Worm (Caenorhabditis elegans) whole organism, young adult: Measurements from ENCODE around the gene W07G4.2.

Experiments used
- B0019.2 ChIP-seq: fragments of 200-800 bp; sonication (Bioruptor generic); conservative IDR thresholded peaks from 2 replicates; pipeline ENCODE4 v1.3.6; 2022; ENCODE audit warnings: missing genetic modification reagents, missing genetic modification characterization, missing compliant biosample characterization
- C06A6.2 ChIP-seq: fragments of 200-800 bp; sonication (Bioruptor generic); conservative IDR thresholded peaks from 2 replicates; pipeline ENCODE4 v1.3.6; 2022; ENCODE audit warnings: missing genetic modification characterization, missing compliant biosample characterization
- F52B5.7 ChIP-seq: sonication (generic microtip); optimal IDR thresholded peaks from 2 replicates; lab custom pipeline; 2016; ENCODE audit warnings: mild to moderate bottlenecking, missing genetic modification characterization, missing compliant biosample characterization
- K11D2.4 ChIP-seq: fragments of 200-800 bp; sonication (Bioruptor generic); IDR thresholded peaks from 2 replicates; pipeline ENCODE4 v1.3.6; 2022; ENCODE audit warnings: missing genetic modification reagents, missing genetic modification characterization, missing compliant biosample characterization
- K12H6.12 ChIP-seq: fragments of 200-800 bp; sonication (Bioruptor generic); optimal IDR thresholded peaks from 2 replicates; lab custom pipeline; 2018; ENCODE audit warnings: mild to moderate bottlenecking, missing genetic modification characterization, missing compliant biosample characterization
- T07F8.4 ChIP-seq: sonication (generic microtip); optimal IDR thresholded peaks from 2 replicates; lab custom pipeline; 2016; ENCODE audit warnings: mild to moderate bottlenecking, missing genetic modification characterization, moderate library complexity, missing compliant biosample characterization
- Y56A3A.18 ChIP-seq: fragments of 200-800 bp; sonication (Bioruptor generic); IDR thresholded peaks from 2 replicates; pipeline ENCODE4 v1.3.6; 2022; ENCODE audit warnings: missing genetic modification reagents, missing genetic modification characterization, missing compliant biosample characterization
- Y79H2A.3 ChIP-seq: fragments of 200-800 bp; sonication (Bioruptor generic); conservative IDR thresholded peaks from 2 replicates; pipeline ENCODE4 v1.3.6; 2022; ENCODE audit warnings: missing genetic modification reagents, missing genetic modification characterization, missing compliant biosample characterization
- athp-1 ChIP-seq: sonication (generic microtip); optimal IDR thresholded peaks from 2 replicates; lab custom pipeline; 2017; ENCODE audit warnings: mild to moderate bottlenecking, missing genetic modification characterization, missing compliant biosample characterization
- attf-3 ChIP-seq: fragments of 200-800 bp; sonication (Bioruptor generic); conservative IDR thresholded peaks from 2 replicates; pipeline ENCODE4 v1.3.6; 2022; ENCODE audit warnings: missing genetic modification reagents, missing genetic modification characterization, missing compliant biosample characterization
- attf-5 ChIP-seq: fragments of 200-800 bp; sonication (Bioruptor generic); optimal IDR thresholded peaks from 2 replicates; lab custom pipeline; 2018; ENCODE audit warnings: mild to moderate bottlenecking, missing genetic modification characterization, missing compliant biosample characterization
- bed-2 ChIP-seq: fragments of 200-800 bp; sonication (Bioruptor generic); IDR thresholded peaks from 2 replicates; pipeline ENCODE4 v1.3.6; 2022; ENCODE audit warnings: missing genetic modification reagents, missing genetic modification characterization, missing compliant biosample characterization
- cebp-1 ChIP-seq, 2 experiments: fragments of 200-800 bp in 1 of 2; sonication (Bioruptor generic) in 1 of 2; sonication (generic microtip) in 1 of 2; IDR thresholded peaks in 1 of 2; optimal IDR thresholded peaks in 1 of 2; 2 replicates each; pipeline versions ENCODE4 v1.3.6 to Lab custom; 2017 to 2022; ENCODE audit warnings: missing compliant biosample characterization in 2 of 2, missing genetic modification characterization in 2 of 2, mild to moderate bottlenecking in 1 of 2, missing genetic modification reagents in 1 of 2, moderate library complexity in 1 of 2
- cebp-2 ChIP-seq: fragments of 200-800 bp; sonication (Bioruptor generic); IDR thresholded peaks from 2 replicates; pipeline ENCODE4 v1.3.6; 2022; ENCODE audit warnings: missing genetic modification characterization, missing compliant biosample characterization
- ceh-27 ChIP-seq: fragments of 200-800 bp; sonication (Bioruptor generic); optimal IDR thresholded peaks from 2 replicates; lab custom pipeline; 2018; ENCODE audit warnings: mild to moderate bottlenecking, missing genetic modification characterization, moderate library complexity, missing compliant biosample characterization
- dox-1 ChIP-seq: fragments of 200-800 bp; sonication (Bioruptor generic); IDR thresholded peaks from 2 replicates; pipeline ENCODE4 v1.3.6; 2022; ENCODE audit warnings: missing genetic modification reagents, missing genetic modification characterization, missing compliant biosample characterization
- dpl-1 ChIP-seq: fragments of 150-350 bp; optimal IDR thresholded peaks from 2 replicates; lab custom pipeline; 2014; ENCODE audit warnings: missing biosample characterization, missing genetic modification reagents, missing genetic modification characterization
- egl-18 ChIP-seq: fragments of 200-800 bp; sonication (Bioruptor generic); IDR thresholded peaks from 2 replicates; pipeline ENCODE4 v1.3.6; 2022; ENCODE audit warnings: missing genetic modification reagents, missing genetic modification characterization, missing compliant biosample characterization
- egrh-3 ChIP-seq: fragments of 200-800 bp; sonication (Bioruptor generic); IDR thresholded peaks from 2 replicates; pipeline ENCODE4 v1.3.6; 2022; ENCODE audit warnings: missing genetic modification reagents, missing genetic modification characterization, missing compliant biosample characterization
- ets-4 ChIP-seq: fragments of 200-800 bp; sonication (Bioruptor generic); optimal IDR thresholded peaks from 2 replicates; lab custom pipeline; 2018; ENCODE audit warnings: mild to moderate bottlenecking, missing genetic modification characterization, missing compliant biosample characterization
- hlh-12 ChIP-seq: sonication (generic microtip); optimal IDR thresholded peaks from 2 replicates; lab custom pipeline; 2016; ENCODE audit warnings: missing genetic modification characterization, missing compliant biosample characterization
- hmg-1.2 ChIP-seq: fragments of 200-800 bp; sonication (Bioruptor generic); IDR thresholded peaks from 2 replicates; pipeline ENCODE4 v1.3.6; 2022; ENCODE audit warnings: missing genetic modification reagents, missing genetic modification characterization, missing compliant biosample characterization
- hmg-20 ChIP-seq: fragments of 200-800 bp; sonication (Bioruptor generic); IDR thresholded peaks from 2 replicates; pipeline ENCODE4 v1.3.6; 2022; ENCODE audit warnings: missing genetic modification reagents, missing genetic modification characterization, missing compliant biosample characterization
- let-607 ChIP-seq, 2 experiments: fragments of 200-800 bp in 1 of 2; sonication (Bioruptor generic) in 1 of 2; sonication (generic microtip) in 1 of 2; optimal IDR thresholded peaks; 2 replicates each; lab custom pipeline; 2016 to 2018; ENCODE audit warnings: mild to moderate bottlenecking in 2 of 2, missing compliant biosample characterization in 2 of 2, missing genetic modification characterization in 2 of 2, moderate library complexity in 2 of 2, missing genotype in 1 of 2
- lin-26 ChIP-seq: fragments of 200-800 bp; sonication (Bioruptor generic); IDR thresholded peaks from 2 replicates; pipeline ENCODE4 v1.3.6; 2022; ENCODE audit warnings: missing genetic modification reagents, missing genetic modification characterization, missing compliant biosample characterization
- lir-1 ChIP-seq: fragments of 200-800 bp; sonication (Bioruptor generic); conservative IDR thresholded peaks from 2 replicates; pipeline ENCODE4 v1.3.6; 2022; ENCODE audit warnings: missing genetic modification reagents, missing genetic modification characterization, missing compliant biosample characterization
- madf-6 ChIP-seq: fragments of 200-800 bp; sonication (Bioruptor generic); IDR thresholded peaks from 2 replicates; pipeline ENCODE4 v1.3.6; 2022; ENCODE audit warnings: missing genetic modification reagents, missing genetic modification characterization, missing compliant biosample characterization
- mxl-1 ChIP-seq: sonication (generic microtip); optimal IDR thresholded peaks from 2 replicates; lab custom pipeline; 2016; ENCODE audit warnings: missing genetic modification characterization, missing compliant biosample characterization
- nhr-179 ChIP-seq: sonication (generic microtip); optimal IDR thresholded peaks from 2 replicates; lab custom pipeline; 2016; ENCODE audit warnings: mild to moderate bottlenecking, missing genetic modification characterization, missing compliant biosample characterization
- nhr-80 ChIP-seq: sonication (generic microtip); optimal IDR thresholded peaks from 2 replicates; lab custom pipeline; 2016; ENCODE audit warnings: missing genetic modification characterization, missing compliant biosample characterization
- nhr-90 ChIP-seq: sonication (generic microtip); optimal IDR thresholded peaks from 2 replicates; lab custom pipeline; 2016; ENCODE audit warnings: missing genotype, mild to moderate bottlenecking, missing genetic modification characterization, missing compliant biosample characterization
- rec-8 ChIP-seq, 2 experiments: sonication (generic microtip); optimal IDR thresholded peaks; 2 replicates each; lab custom pipeline; 2016; ENCODE audit warnings: mild to moderate bottlenecking in 2 of 2, missing genetic modification characterization in 2 of 2, missing genetic modification reagents in 2 of 2, missing genotype in 2 of 2, missing biosample characterization in 1 of 2, missing compliant biosample characterization in 1 of 2, moderate library complexity in 1 of 2
- sdz-38 ChIP-seq: sonication (generic microtip); optimal IDR thresholded peaks from 2 replicates; lab custom pipeline; 2016; ENCODE audit warnings: missing genotype, missing genetic modification characterization, missing compliant biosample characterization
- snpc-1.1 ChIP-seq: sonication (generic microtip); optimal IDR thresholded peaks from 2 replicates; lab custom pipeline; 2017; ENCODE audit warnings: missing genetic modification characterization, mild to moderate bottlenecking, missing compliant biosample characterization, antibody characterized with exemption, moderate library complexity, missing genotype, missing genetic modification reagents; ENCODE audit not compliant: insufficient read depth
- somi-1 ChIP-seq: fragments of 200-800 bp; sonication (Bioruptor generic); optimal IDR thresholded peaks from 2 replicates; lab custom pipeline; 2018; ENCODE audit warnings: mild to moderate bottlenecking, missing genetic modification characterization, missing compliant biosample characterization
- tbp1 ChIP-seq: fragments of 200-800 bp; sonication (Bioruptor generic); optimal IDR thresholded peaks from 2 replicates; lab custom pipeline; 2018; ENCODE audit warnings: mild to moderate bottlenecking, missing genetic modification characterization, missing compliant biosample characterization
- unc-130 ChIP-seq: sonication (generic microtip); optimal IDR thresholded peaks from 2 replicates; lab custom pipeline; 2016; ENCODE audit warnings: missing genetic modification reagents, missing genetic modification characterization, missing compliant biosample characterization
- ztf-18 ChIP-seq: sonication (generic microtip); optimal IDR thresholded peaks from 2 replicates; lab custom pipeline; 2016; ENCODE audit warnings: missing genotype, mild to moderate bottlenecking, missing genetic modification characterization, missing compliant biosample characterization
- ztf-22 ChIP-seq: fragments of 200-800 bp; sonication (Bioruptor generic); optimal IDR thresholded peaks from 2 replicates; lab custom pipeline; 2018; ENCODE audit warnings: mild to moderate bottlenecking, missing genetic modification characterization, moderate library complexity, missing compliant biosample characterization
- ztf-26 ChIP-seq: sonication (generic microtip); optimal IDR thresholded peaks from 2 replicates; lab custom pipeline; 2017; ENCODE audit warnings: missing genetic modification characterization, missing compliant biosample characterization
- ztf-3 ChIP-seq: fragments of 200-800 bp; sonication (Bioruptor generic); optimal IDR thresholded peaks from 2 replicates; lab custom pipeline; 2018; ENCODE audit warnings: mild to moderate bottlenecking, missing genetic modification characterization, missing compliant biosample characterization
- ztf-6 ChIP-seq: fragments of 200-800 bp; sonication (Bioruptor generic); IDR thresholded peaks from 2 replicates; pipeline ENCODE4 v1.3.6; 2022; ENCODE audit warnings: missing genetic modification reagents, missing genetic modification characterization, missing compliant biosample characterization

Gene W07G4.2

DNA sequence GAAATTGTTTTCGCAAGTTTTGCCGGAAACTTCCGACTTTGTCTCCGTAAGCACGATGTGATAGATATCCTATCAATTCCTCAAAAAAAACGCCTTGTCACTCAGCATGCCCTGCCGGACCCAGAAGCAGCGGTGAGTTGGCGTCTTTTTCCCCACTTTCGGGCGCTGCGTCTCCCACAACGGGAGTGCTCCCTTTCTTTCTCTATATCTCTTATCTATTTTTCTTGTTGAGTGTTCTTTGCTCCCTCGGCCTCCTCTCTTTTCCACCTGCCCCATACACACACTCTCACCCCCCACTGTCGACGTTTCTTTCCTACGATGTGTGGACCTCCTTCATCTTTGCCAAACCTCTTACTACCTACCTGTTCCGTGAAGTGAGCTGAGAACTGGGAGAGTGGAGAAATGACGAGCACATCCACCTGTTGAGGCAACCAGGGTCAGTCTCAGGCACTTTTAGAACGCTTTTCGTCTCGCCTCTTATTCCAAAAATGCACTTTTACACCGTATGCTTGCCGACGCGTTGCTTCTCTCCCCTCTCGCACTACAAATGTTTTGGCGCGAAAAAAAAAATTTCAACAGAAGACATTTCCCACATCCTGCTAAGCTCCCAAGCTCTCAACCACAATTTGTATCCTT is 49.7 kb upstream of the W07G4.2 start (continued):
- TF ChIP-seq ceh-27, result peak; percentile 32
- peak; percentile 7 for TF ChIP-seq ztf-18 (tag; lab: Kevin White, UChicago)
- 0 out of 2 replicates have a peak, but pooled peaks have one; percentile 59 for TF ChIP-seq lin-26 (GFP tag; lab: Robert Waterston, UW)
- TF ChIP-seq T07F8.4 (tag; lab: Kevin White, UChicago), result no peak
- no peak for TF ChIP-seq ztf-6
- TF ChIP-seq F52B5.7 (tag; lab: Kevin White, UChicago), result peak; percentile 4
- no peak for TF ChIP-seq ztf-3 (GFP tag; lab: Kevin White, UChicago)
- TF ChIP-seq C06A6.2 (GFP tag; lab: Robert Waterston, UW), result 0 out of 2 replicates have a peak, but pooled peaks have one; percentile 33
- no peak for TF ChIP-seq snpc-1.1 (tag; lab: Kevin White, UChicago)
- TF ChIP-seq K11D2.4 (GFP tag; lab: Robert Waterston, UW), result peak; percentile 25; the same call in 1 of the 2 replicates
- no peak for TF ChIP-seq cebp-1 (GFP tag; IDR thresholded peaks at IDR 0.05; lab: Robert Waterston, UW)
- peak; percentile 61 for TF ChIP-seq cebp-1 (tag; optimal IDR thresholded peaks at IDR 0.05; lab: Kevin White, UChicago)
- no peak for TF ChIP-seq egl-18 (GFP tag; lab: Robert Waterston, UW)
- TF ChIP-seq cebp-2 (GFP tag; lab: Robert Waterston, UW), result no peak
- peak; percentile 62; the same call in 1 of the 2 replicates for TF ChIP-seq dox-1 (GFP tag; lab: Robert Waterston, UW)
- TF ChIP-seq bed-2, result no peak
- no peak for TF ChIP-seq Y79H2A.3
- TF ChIP-seq attf-5 (GFP tag; lab: Kevin White, UChicago), result peak; percentile 32
- no peak for TF ChIP-seq mxl-1 (tag; lab: Kevin White, UChicago)
- TF ChIP-seq attf-3 (GFP tag; lab: Robert Waterston, UW), result no peak
- TF ChIP-seq athp-1 (tag; lab: Kevin White, UChicago), result peak; percentile 3
- TF ChIP-seq rec-8 (tag; optimal IDR thresholded peaks at IDR 0.05; lab: Kevin White, UChicago), result no peak
- peak; percentile 36 for TF ChIP-seq tbp1 (GFP tag; lab: Kevin White, UChicago)
- TF ChIP-seq let-607 (tag; optimal IDR thresholded peaks at IDR 0.05; lab: Kevin White, UChicago), result peak; percentile 55 to 72
- peak; percentile 5 for TF ChIP-seq nhr-90 (tag; lab: Kevin White, UChicago)
- TF ChIP-seq lir-1 (GFP tag; lab: Robert Waterston, UW), result peak; percentile 37; the same call in 1 of the 2 replicates
- no peak for TF ChIP-seq dpl-1
- TF ChIP-seq ets-4 (GFP tag; lab: Kevin White, UChicago), result no peak
- peak; percentile 80 for TF ChIP-seq K12H6.12 (tag; lab: Kevin White, UChicago)
- TF ChIP-seq nhr-179 (tag; lab: Kevin White, UChicago), result no peak
- peak; percentile 60; the same call in 1 of the 2 replicates for TF ChIP-seq hmg-1.2 (GFP tag; lab: Robert Waterston, UW)
- TF ChIP-seq unc-130 (GFP tag; lab: Kevin White, UChicago), result no peak

DNA sequence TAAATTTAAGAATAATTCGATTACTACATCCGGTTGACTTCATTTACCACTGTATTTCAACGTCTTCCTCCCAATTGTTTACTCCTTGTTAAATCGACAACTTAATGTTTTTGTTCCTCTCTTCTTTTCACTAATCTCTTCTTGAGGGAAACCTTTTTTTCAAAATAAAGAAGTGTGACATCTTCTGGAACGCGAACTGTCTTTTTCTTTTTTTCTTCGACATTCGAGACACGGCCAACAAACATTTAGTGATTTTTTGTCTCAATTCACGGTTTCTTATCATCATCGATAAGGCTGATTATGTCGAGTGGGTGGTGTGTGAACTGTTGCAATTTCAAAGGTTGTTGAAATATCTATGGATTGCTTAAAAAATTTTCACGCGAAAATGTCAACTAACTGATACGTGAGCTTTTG is 48.9 kb upstream of the W07G4.2 start:
- TF ChIP-seq Y56A3A.18 (GFP tag; lab: Robert Waterston, UW) (no peak), egrh-3 (GFP tag; lab: Robert Waterston, UW) (no peak), ztf-26 (peak; percentile 37), cebp-1 (GFP tag; IDR thresholded peaks at IDR 0.05; lab: Robert Waterston, UW) (no peak), cebp-1 (tag; optimal IDR thresholded peaks at IDR 0.05; lab: Kevin White, UChicago) (peak; percentile 44), hmg-20 (GFP tag; lab: Robert Waterston, UW) (no peak), nhr-80 (tag; lab: Kevin White, UChicago) (peak; percentile 78), K11D2.4 (GFP tag; lab: Robert Waterston, UW) (no peak), tbp1 (GFP tag; lab: Kevin White, UChicago) (peak; percentile 2), B0019.2 (GFP tag; lab: Robert Waterston, UW) (no peak), sdz-38 (tag; lab: Kevin White, UChicago) (no peak), ztf-22 (GFP tag; lab: Kevin White, UChicago) (peak; percentile 41), T07F8.4 (tag; lab: Kevin White, UChicago) (no peak), hlh-12 (tag; lab: Kevin White, UChicago) (no peak), lin-26 (GFP tag; lab: Robert Waterston, UW) (0 out of 2 replicates have a peak, but pooled peaks have one; percentile 16), madf-6 (GFP tag; lab: Robert Waterston, UW) (no peak), somi-1 (GFP tag; lab: Kevin White, UChicago) (peak; percentile 3)
